Worm (Caenorhabditis elegans) whole organism, early embryonic: ENCODE data around the gene srh-45.

Source experiments
- F13C5.2 ChIP-seq: sonication (generic microtip); optimal IDR thresholded peaks from 2 replicates; lab custom pipeline; 2017; ENCODE audit warnings: mild to moderate bottlenecking, missing genetic modification characterization, inconsistent platforms, missing compliant biosample characterization
- aly-1 ChIP-seq: sonication (generic microtip); optimal IDR thresholded peaks from 2 replicates; lab custom pipeline; 2016; ENCODE audit warnings: missing genetic modification characterization, missing compliant biosample characterization
- ama-1 ChIP-seq: fragments of 150-350 bp; optimal IDR thresholded peaks from 2 replicates; lab custom pipeline; 2014
- ceh-13 ChIP-seq: fragments of 200-800 bp; sonication (Bioruptor generic); optimal IDR thresholded peaks from 2 replicates; lab custom pipeline; 2018; ENCODE audit warnings: mild to moderate bottlenecking, missing genetic modification characterization, missing compliant biosample characterization
- ceh-36 ChIP-seq: sonication (generic microtip); optimal IDR thresholded peaks from 2 replicates; lab custom pipeline; 2016; ENCODE audit warnings: missing genetic modification characterization, inconsistent platforms, missing compliant biosample characterization
- flt-1 ChIP-seq: fragments of 200-800 bp; sonication (Bioruptor generic); IDR thresholded peaks from 2 replicates; pipeline ENCODE4 v1.3.6; 2022; ENCODE audit warnings: missing genetic modification characterization, missing compliant biosample characterization
- hmbx-1 ChIP-seq: sonication (generic microtip); optimal IDR thresholded peaks from 2 replicates; lab custom pipeline; 2016; ENCODE audit warnings: mild to moderate bottlenecking, missing genetic modification characterization, missing compliant biosample characterization
- hmg-4 ChIP-seq: fragments of 200-800 bp; sonication (Bioruptor generic); optimal IDR thresholded peaks from 2 replicates; lab custom pipeline; 2018; ENCODE audit warnings: mild to moderate bottlenecking, missing genetic modification characterization, missing compliant biosample characterization
- hnd-1 ChIP-seq: sonication (generic microtip); optimal IDR thresholded peaks from 2 replicates; lab custom pipeline; 2016; ENCODE audit warnings: missing genetic modification characterization, missing compliant biosample characterization
- pes-1 ChIP-seq: fragments of 200-800 bp; sonication (Bioruptor generic); IDR thresholded peaks from 2 replicates; pipeline ENCODE4 v1.3.6; 2022; ENCODE audit warnings: missing genetic modification reagents, missing genetic modification characterization, missing compliant biosample characterization
- sea-1 ChIP-seq: fragments of 200-800 bp; sonication (Bioruptor generic); conservative IDR thresholded peaks from 2 replicates; pipeline ENCODE4 v1.3.6; 2022; ENCODE audit warnings: missing genetic modification characterization, missing compliant biosample characterization
- tbx-11 ChIP-seq: fragments of 200-800 bp; sonication (Bioruptor generic); IDR thresholded peaks from 2 replicates; pipeline ENCODE4 v1.3.6; 2022; ENCODE audit warnings: missing genetic modification characterization, missing compliant biosample characterization
- tra-4 ChIP-seq: sonication (generic microtip); optimal IDR thresholded peaks from 2 replicates; lab custom pipeline; 2017; ENCODE audit warnings: missing genetic modification characterization, missing compliant biosample characterization

DNA sequence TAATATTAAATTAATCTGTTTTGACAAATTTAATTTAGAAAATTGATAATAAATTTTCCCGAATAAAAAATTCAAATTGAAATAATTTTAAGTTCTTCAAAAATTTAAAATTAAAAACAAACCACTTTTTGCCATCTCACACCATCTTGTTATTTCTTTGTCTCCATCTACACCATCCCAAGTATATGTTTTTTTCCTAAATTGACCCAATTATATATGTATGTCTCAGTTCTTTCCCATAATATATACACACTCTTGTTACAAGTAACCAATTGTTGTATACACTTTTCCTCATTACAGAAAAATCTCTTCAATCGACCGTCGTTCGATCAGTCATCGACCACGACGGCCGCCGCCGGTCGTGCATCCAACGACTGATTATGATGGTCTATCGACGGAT lies 22.5 kb downstream of the srh-45 start, which contains the start of gene gly-20:
- no peak for TF ChIP-seq ama-1 (lab: Kevin White, UChicago)
- TF ChIP-seq aly-1, result no peak
- no peak for TF ChIP-seq hnd-1 (tag; lab: Kevin White, UChicago)
- no peak for TF ChIP-seq tbx-11 (GFP tag; lab: Robert Waterston, UW)
- no peak for TF ChIP-seq sea-1 (GFP tag; lab: Robert Waterston, UW)
- no peak for TF ChIP-seq F13C5.2
- no peak for TF ChIP-seq hmg-4
- no peak for TF ChIP-seq flt-1 (GFP tag; lab: Robert Waterston, UW)
- TF ChIP-seq hmbx-1 (tag; lab: Kevin White, UChicago), result no peak
- no peak for TF ChIP-seq tra-4 (tag; lab: Kevin White, UChicago)
- no peak for TF ChIP-seq ceh-36 (tag; lab: Kevin White, UChicago)
- TF ChIP-seq pes-1, result no peak
- no peak for TF ChIP-seq ceh-13
